Worm (Caenorhabditis elegans) whole organism, early embryonic: ENCODE results near the gene rin-1.
"Not testable (repeated sequence)": the region's sequence is repeated elsewhere in the genome, so short reads cannot be mapped to it uniquely, and the experiment has no call there.

Experiments
- B0310.2 ChIP-seq: sonication (generic microtip); optimal IDR thresholded peaks from 2 replicates; lab custom pipeline; 2016; ENCODE audit warnings: mild to moderate bottlenecking, missing genetic modification characterization, missing compliant biosample characterization
- F13C5.2 ChIP-seq: sonication (generic microtip); optimal IDR thresholded peaks from 2 replicates; lab custom pipeline; 2017; ENCODE audit warnings: mild to moderate bottlenecking, missing genetic modification characterization, inconsistent platforms, missing compliant biosample characterization
- aly-1 ChIP-seq: sonication (generic microtip); optimal IDR thresholded peaks from 2 replicates; lab custom pipeline; 2016; ENCODE audit warnings: missing genetic modification characterization, missing compliant biosample characterization
- ama-1 ChIP-seq: fragments of 150-350 bp; optimal IDR thresholded peaks from 2 replicates; lab custom pipeline; 2014
- ceh-13 ChIP-seq: fragments of 200-800 bp; sonication (Bioruptor generic); optimal IDR thresholded peaks from 2 replicates; lab custom pipeline; 2018; ENCODE audit warnings: mild to moderate bottlenecking, missing genetic modification characterization, missing compliant biosample characterization
- ceh-36 ChIP-seq: sonication (generic microtip); optimal IDR thresholded peaks from 2 replicates; lab custom pipeline; 2016; ENCODE audit warnings: missing genetic modification characterization, inconsistent platforms, missing compliant biosample characterization
- ets-7 ChIP-seq: sonication (generic microtip); optimal IDR thresholded peaks from 2 replicates; lab custom pipeline; 2016; ENCODE audit warnings: missing genotype, missing genetic modification characterization, missing compliant biosample characterization
- flt-1 ChIP-seq: fragments of 200-800 bp; sonication (Bioruptor generic); IDR thresholded peaks from 2 replicates; pipeline ENCODE4 v1.3.6; 2022; ENCODE audit warnings: missing genetic modification characterization, missing compliant biosample characterization
- hmbx-1 ChIP-seq: sonication (generic microtip); optimal IDR thresholded peaks from 2 replicates; lab custom pipeline; 2016; ENCODE audit warnings: mild to moderate bottlenecking, missing genetic modification characterization, missing compliant biosample characterization
- hmg-4 ChIP-seq: fragments of 200-800 bp; sonication (Bioruptor generic); optimal IDR thresholded peaks from 2 replicates; lab custom pipeline; 2018; ENCODE audit warnings: mild to moderate bottlenecking, missing genetic modification characterization, missing compliant biosample characterization
- hnd-1 ChIP-seq: sonication (generic microtip); optimal IDR thresholded peaks from 2 replicates; lab custom pipeline; 2016; ENCODE audit warnings: missing genetic modification characterization, missing compliant biosample characterization
- pes-1 ChIP-seq: fragments of 200-800 bp; sonication (Bioruptor generic); IDR thresholded peaks from 2 replicates; pipeline ENCODE4 v1.3.6; 2022; ENCODE audit warnings: missing genetic modification reagents, missing genetic modification characterization, missing compliant biosample characterization
- scrt-1 ChIP-seq: fragments of 200-800 bp; sonication (Bioruptor generic); IDR thresholded peaks from 2 replicates; pipeline ENCODE4 v1.3.6; 2022; ENCODE audit warnings: missing genetic modification characterization, missing compliant biosample characterization
- sea-1 ChIP-seq: fragments of 200-800 bp; sonication (Bioruptor generic); conservative IDR thresholded peaks from 2 replicates; pipeline ENCODE4 v1.3.6; 2022; ENCODE audit warnings: missing genetic modification characterization, missing compliant biosample characterization
- tbx-11 ChIP-seq: fragments of 200-800 bp; sonication (Bioruptor generic); IDR thresholded peaks from 2 replicates; pipeline ENCODE4 v1.3.6; 2022; ENCODE audit warnings: missing genetic modification characterization, missing compliant biosample characterization
- tbx-37 ChIP-seq: fragments of 200-800 bp; sonication (Bioruptor generic); conservative IDR thresholded peaks from 2 replicates; pipeline ENCODE4 v1.3.6; 2022; ENCODE audit warnings: missing genetic modification reagents, missing genetic modification characterization, missing compliant biosample characterization
- tra-4 ChIP-seq: sonication (generic microtip); optimal IDR thresholded peaks from 2 replicates; lab custom pipeline; 2017; ENCODE audit warnings: missing genetic modification characterization, missing compliant biosample characterization

rin-1 gene

DNA sequence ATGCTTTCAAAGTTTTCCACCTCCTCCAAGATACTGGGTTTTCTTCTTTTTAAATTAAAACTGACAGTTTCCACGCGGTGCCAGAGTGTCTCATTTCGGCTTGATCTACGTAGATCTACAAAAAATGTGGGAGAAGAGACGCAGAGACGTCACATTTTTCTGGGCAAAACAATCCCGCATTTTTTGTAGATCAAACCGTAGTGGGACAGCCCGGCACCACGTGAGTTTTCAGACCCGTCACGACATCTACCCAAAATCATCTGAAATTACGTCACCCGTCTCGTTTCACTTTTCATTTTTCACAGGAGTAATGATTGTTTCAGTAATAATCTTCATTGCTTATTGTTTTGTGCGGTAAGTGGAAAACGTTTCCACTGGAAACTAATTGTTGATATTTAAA lies 13.0 kb upstream of the rin-1 start:
- TF ChIP-seq flt-1 (no peak), sea-1 (no peak), F13C5.2 (no peak), ets-7 (tag; lab: Kevin White, UChicago) (no peak), ceh-36 (no peak), aly-1 (no peak), tra-4 (tag; lab: Kevin White, UChicago) (no peak), B0310.2 (tag; lab: Kevin White, UChicago) (no peak), pes-1 (GFP tag; lab: Robert Waterston, UW) (no peak), hmbx-1 (tag; lab: Kevin White, UChicago) (no peak), hmg-4 (GFP tag; lab: Kevin White, UChicago) (no peak), ama-1 (lab: Kevin White, UChicago) (no peak), hnd-1 (no peak), ceh-13 (no peak), scrt-1 (GFP tag; lab: Robert Waterston, UW) (no peak), tbx-37 (no peak), tbx-11 (GFP tag; lab: Robert Waterston, UW) (no peak)

ce11 chrV:14826952-14827351 lies 11.6 kb upstream of the rin-1 start, which contains the start of gene nspa-8:
nspa-8 (minus strand) TSS chrV:14827052.
- not testable (repeated sequence) for TF ChIP-seq ceh-36; ets-7 (tag; lab: Kevin White, UChicago); tra-4 (tag; lab: Kevin White, UChicago)

- TF ChIP-seq aly-1 (no peak), ama-1 (lab: Kevin White, UChicago) (no peak), ceh-13 (no peak), hmg-4 (GFP tag; lab: Kevin White, UChicago) (no peak)
These were observed 8.7 kb upstream of the rin-1 start, which contains the start of gene W06A7.4 for ce11 chrV:14824124-14824523. W06A7.4 (plus strand) TSS chrV:14824424.

DNA sequence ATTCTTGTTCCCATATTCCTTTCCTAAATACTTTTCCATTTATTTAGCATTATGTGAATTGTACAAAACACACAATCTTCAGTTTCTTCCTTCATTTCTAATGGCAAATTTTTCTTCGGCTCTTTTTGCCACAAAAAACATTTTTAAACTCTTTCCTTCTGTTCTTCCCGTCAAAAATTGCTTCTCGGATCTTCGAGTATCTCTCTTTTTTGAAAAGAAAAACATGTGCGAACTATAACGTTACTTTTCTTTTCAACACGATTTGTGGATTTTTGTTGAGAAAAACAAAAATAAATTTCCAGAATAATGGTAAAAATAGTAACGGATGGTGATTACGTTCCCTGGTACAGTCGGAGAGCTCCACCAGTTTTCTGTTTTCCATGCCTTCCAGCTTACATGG lies 6.2 kb upstream of the rin-1 start, which contains the start of gene W06A7.2:
Gene W06A7.2 (plus strand): TSS at position 301 of the 400 bp plus-strand sequence.
- TF ChIP-seq tbx-37 (no peak), tra-4 (tag; lab: Kevin White, UChicago) (no peak), ama-1 (lab: Kevin White, UChicago) (no peak), ets-7 (tag; lab: Kevin White, UChicago) (no peak), scrt-1 (GFP tag; lab: Robert Waterston, UW) (no peak), hnd-1 (no peak), hmg-4 (GFP tag; lab: Kevin White, UChicago) (no peak), F13C5.2 (no peak), pes-1 (GFP tag; lab: Robert Waterston, UW) (no peak), sea-1 (no peak), B0310.2 (tag; lab: Kevin White, UChicago) (no peak), flt-1 (no peak), hmbx-1 (tag; lab: Kevin White, UChicago) (no peak), aly-1 (no peak), ceh-13 (no peak)

ce11 chrV:14820314-14820713 lies 4.9 kb upstream of the rin-1 start:
- TF ChIP-seq sea-1 = no peak
- no peak for TF ChIP-seq scrt-1 (GFP tag; lab: Robert Waterston, UW)
- no peak for TF ChIP-seq F13C5.2
- TF ChIP-seq ets-7 (tag; lab: Kevin White, UChicago) = no peak
- TF ChIP-seq ceh-36 = no peak
- no peak for TF ChIP-seq tbx-11 (GFP tag; lab: Robert Waterston, UW)
- TF ChIP-seq hmbx-1 (tag; lab: Kevin White, UChicago) = no peak
- TF ChIP-seq ceh-13 = no peak
- TF ChIP-seq ama-1 (lab: Kevin White, UChicago) = no peak
- TF ChIP-seq B0310.2 (tag; lab: Kevin White, UChicago) = no peak
- no peak for TF ChIP-seq aly-1
- TF ChIP-seq pes-1 (GFP tag; lab: Robert Waterston, UW) = no peak
- no peak for TF ChIP-seq flt-1
- TF ChIP-seq hmg-4 (GFP tag; lab: Kevin White, UChicago) = no peak
- no peak for TF ChIP-seq tra-4 (tag; lab: Kevin White, UChicago)

DNA sequence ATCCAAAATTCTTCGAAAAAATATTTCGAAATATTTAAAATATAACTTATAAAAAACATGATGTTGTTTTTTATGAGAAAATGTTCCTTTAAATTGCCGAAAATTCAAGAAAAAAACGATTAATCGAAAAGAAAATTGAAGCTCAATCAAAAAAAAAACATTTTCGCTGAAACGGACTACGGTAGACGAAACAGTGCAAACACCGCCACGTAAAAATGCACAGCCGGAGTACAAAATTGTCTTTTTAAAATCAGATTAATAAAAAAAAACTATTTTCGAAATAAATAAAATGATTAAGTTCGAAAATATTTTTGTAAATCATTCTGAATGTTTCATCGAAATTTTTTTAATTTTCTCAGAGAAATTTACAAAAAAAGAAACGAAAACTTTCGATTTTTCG lies 1.8 kb downstream of the rin-1 start:
- no peak for TF ChIP-seq aly-1
- TF ChIP-seq B0310.2 (tag; lab: Kevin White, UChicago) = no peak
- TF ChIP-seq sea-1 = no peak
- no peak for TF ChIP-seq hmbx-1 (tag; lab: Kevin White, UChicago)
- no peak for TF ChIP-seq flt-1
- no peak for TF ChIP-seq ceh-36
- no peak for TF ChIP-seq scrt-1 (GFP tag; lab: Robert Waterston, UW)
- TF ChIP-seq tra-4 (tag; lab: Kevin White, UChicago) = no peak
- no peak for TF ChIP-seq ama-1 (lab: Kevin White, UChicago)
- no peak for TF ChIP-seq tbx-37

ce11 chrV:14806204-14806737 lies 9.1 kb downstream of the rin-1 start:
- TF ChIP-seq ets-7 (tag; lab: Kevin White, UChicago) (no peak), ceh-36 (no peak), sea-1 (no peak), ceh-13 (no peak), hnd-1 (no peak), B0310.2 (tag; lab: Kevin White, UChicago) (no peak), F13C5.2 (no peak), tra-4 (tag; lab: Kevin White, UChicago) (no peak), tbx-37 (no peak), flt-1 (no peak), pes-1 (GFP tag; lab: Robert Waterston, UW) (no peak), tbx-11 (GFP tag; lab: Robert Waterston, UW) (no peak), ama-1 (lab: Kevin White, UChicago) (no peak), hmg-4 (GFP tag; lab: Kevin White, UChicago) (no peak), hmbx-1 (tag; lab: Kevin White, UChicago) (no peak), scrt-1 (GFP tag; lab: Robert Waterston, UW) (no peak), aly-1 (no peak)

DNA sequence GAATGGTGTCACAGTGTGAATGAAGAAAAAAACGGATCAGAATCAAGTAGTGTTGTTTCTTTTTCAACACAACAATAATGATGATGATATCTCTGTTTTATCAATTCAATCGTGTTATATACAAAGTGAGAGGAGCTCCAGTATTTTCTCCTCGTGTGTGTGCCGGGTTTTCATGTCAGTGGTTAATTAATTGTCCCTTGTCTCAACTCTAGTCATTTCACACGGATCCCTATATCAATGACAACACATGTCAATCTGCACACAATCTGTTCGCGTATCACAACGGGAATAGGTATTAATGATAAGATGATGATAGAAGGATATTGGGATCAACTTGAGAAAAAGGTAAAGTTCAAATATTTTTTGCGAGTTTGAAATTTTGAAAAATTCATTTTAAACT lies 15.0 kb downstream of the rin-1 start:
- TF ChIP-seq B0310.2 (tag; lab: Kevin White, UChicago) = no peak
- no peak for TF ChIP-seq ceh-36
- TF ChIP-seq ama-1 (lab: Kevin White, UChicago) = no peak
- no peak for TF ChIP-seq hnd-1
- TF ChIP-seq aly-1 = no peak
- no peak for TF ChIP-seq F13C5.2
- TF ChIP-seq tra-4 (tag; lab: Kevin White, UChicago) = no peak
- no peak for TF ChIP-seq ets-7 (tag; lab: Kevin White, UChicago)
- TF ChIP-seq scrt-1 (GFP tag; lab: Robert Waterston, UW) = no peak
- no peak for TF ChIP-seq tbx-11 (GFP tag; lab: Robert Waterston, UW)
- no peak for TF ChIP-seq flt-1
- TF ChIP-seq pes-1 (GFP tag; lab: Robert Waterston, UW) = no peak
- no peak for TF ChIP-seq sea-1
- TF ChIP-seq hmbx-1 (tag; lab: Kevin White, UChicago) = no peak
